Fruit fly (Drosophila melanogaster): ENCODE data around the gene Ucp4B.

Gene Ucp4B

dm6 chr2L:5969559-5969958 lies at the start of gene Ucp4B:
TSS of gene Ucp4B (plus strand) at chr2L:5969859.
- TF ChIP-seq CG5180 (GFP tag; optimal IDR thresholded peaks at IDR 0.05), result no peak

- no peak for TF ChIP-seq en (GFP tag; optimal IDR thresholded peaks at IDR 0.05)
- TF ChIP-seq chif (GFP tag; optimal IDR thresholded peaks at IDR 0.05), result no peak
- no peak for TF ChIP-seq CG7987 (GFP tag; optimal IDR thresholded peaks at IDR 0.05)
- TF ChIP-seq CG3163 (GFP tag; optimal IDR thresholded peaks at IDR 0.05), result no peak
- 0 out of 2 replicates have a peak, but pooled peaks have one; percentile 28 for TF ChIP-seq toy (GFP tag; IDR thresholded peaks at IDR 0.05)
- TF ChIP-seq nerfin-1 (tag; optimal IDR thresholded peaks at IDR 0.05), result peak; percentile 5
- TF ChIP-seq fu2 (GFP tag; optimal IDR thresholded peaks at IDR 0.05), result no peak
- TF ChIP-seq CG8359 (GFP tag; optimal IDR thresholded peaks at IDR 0.05; ENCODE audit: borderline replicate concordance), result no peak
- TF ChIP-seq ash1 (GFP tag; optimal IDR thresholded peaks at IDR 0.05), result no peak
- TF ChIP-seq Trl (optimal IDR thresholded peaks at IDR 0.05), result peak in 1 of 2 experiments; percentile 9
- no peak for TF ChIP-seq Trl (GFP tag; optimal IDR thresholded peaks at IDR 0.05)
- no peak for TF ChIP-seq CG2678 (tag; optimal IDR thresholded peaks at IDR 0.05)
- no peak for TF ChIP-seq fd64A (GFP tag; optimal IDR thresholded peaks at IDR 0.05)
- no peak for TF ChIP-seq CG7357 (GFP tag; IDR thresholded peaks at IDR 0.05)
- no peak for TF ChIP-seq Optix (GFP tag; IDR thresholded peaks at IDR 0.05)
- TF ChIP-seq abd-A (tag; optimal IDR thresholded peaks at IDR 0.05), result no peak
- no peak for TF ChIP-seq Rx (GFP tag; IDR thresholded peaks at IDR 0.05)
- TF ChIP-seq CG5180 (GFP tag; optimal IDR thresholded peaks at IDR 0.05), result peak; percentile 46
- peak; percentile 19; the same call in 1 of the 2 replicates for TF ChIP-seq Bgb (GFP tag; IDR thresholded peaks at IDR 0.05; ENCODE audit: partially characterized antibody)
- 0 out of 3 replicates have a peak, but pooled peaks have one; percentile 24 for TF ChIP-seq knrl (GFP tag; IDR thresholded peaks at IDR 0.05; ENCODE audit: partially characterized antibody)
- TF ChIP-seq Deaf1 (tag; optimal IDR thresholded peaks at IDR 0.05), result peak; percentile 83
- TF ChIP-seq CG32767 (GFP tag; IDR thresholded peaks at IDR 0.05), result no peak
- no peak for TF ChIP-seq ranshi (GFP tag; IDR thresholded peaks at IDR 0.05)
- peak; percentile 66 for TF ChIP-seq CG1832 (GFP tag; optimal IDR thresholded peaks at IDR 0.05)
- no peak for TF ChIP-seq CG15479 (GFP tag; optimal IDR thresholded peaks at IDR 0.05)
- no peak for TF ChIP-seq CG3995 (GFP tag; optimal IDR thresholded peaks at IDR 0.05)
- TF ChIP-seq tll (GFP tag; optimal IDR thresholded peaks at IDR 0.05), result peak in 1 of 2 experiments; percentile 15
- 0 out of 4 replicates have a peak, but pooled peaks have one; percentile 75 for TF ChIP-seq chinmo (GFP tag; IDR thresholded peaks at IDR 0.05; ENCODE audit: partially characterized antibody)
- TF ChIP-seq salm (tag; optimal IDR thresholded peaks at IDR 0.05), result no peak
- no peak for TF ChIP-seq CG14050 (GFP tag; IDR thresholded peaks at IDR 0.05)
- TF ChIP-seq lola (GFP tag; optimal IDR thresholded peaks at IDR 0.05), result no peak
- TF ChIP-seq CG10959 (GFP tag; IDR thresholded peaks at IDR 0.05), result no peak
- TF ChIP-seq cg (GFP tag; optimal IDR thresholded peaks at IDR 0.05), result peak; percentile 73
- peak; percentile 27 for TF ChIP-seq pros (GFP tag; optimal IDR thresholded peaks at IDR 0.05)
- peak; percentile 25 for TF ChIP-seq Jarid2 (GFP tag; optimal IDR thresholded peaks at IDR 0.05)
- peak; percentile 94 for TF ChIP-seq Nf-YB (GFP tag; optimal IDR thresholded peaks at IDR 0.05)
- no peak for TF ChIP-seq z (GFP tag; IDR thresholded peaks at IDR 0.05)
- TF ChIP-seq nau (GFP tag; optimal IDR thresholded peaks at IDR 0.05), result no peak
- TF ChIP-seq so (GFP tag; IDR thresholded peaks at IDR 0.05), result 0 out of 3 replicates have a peak, but pooled peaks have one; percentile 17
- TF ChIP-seq lilli (GFP tag; optimal IDR thresholded peaks at IDR 0.05), result no peak
- peak; percentile 33; the same call in 1 of the 2 replicates for TF ChIP-seq CG42726 (GFP tag; IDR thresholded peaks at IDR 0.05; ENCODE audit: partially characterized antibody)
- no peak; the same call in 1 of the 2 replicates for TF ChIP-seq rib (GFP tag; IDR thresholded peaks at IDR 0.05)
- no peak for TF ChIP-seq trh (GFP tag; optimal IDR thresholded peaks at IDR 0.05)
- no peak for TF ChIP-seq Dip2 (GFP tag; IDR thresholded peaks at IDR 0.05)
- no peak for TF ChIP-seq pan (optimal IDR thresholded peaks at IDR 0.05)
- TF ChIP-seq pan (GFP tag; optimal IDR thresholded peaks at IDR 0.05 in 1 of 2, IDR thresholded peaks at IDR 0.05 in 1 of 2), result no peak
- no peak for TF ChIP-seq gcm2 (GFP tag; optimal IDR thresholded peaks at IDR 0.05)
Observed at dm6 chr2L:5923603-5924138, 46.0 kb upstream of the Ucp4B start, which contains the start of gene CG9016. TSS of gene CG9016 (minus strand) at chr2L:5923653.

All from whole organism, embryonic.